Worm (Caenorhabditis elegans) whole organism, L3 larva: ENCODE measurements around the gene srz-103.

Experiments used
- ZK546.5 ChIP-seq: sonication (generic microtip); optimal IDR thresholded peaks from 2 replicates; lab custom pipeline; 2017; ENCODE audit warnings: missing biosample characterization, missing genetic modification characterization
- aly-2 ChIP-seq: fragments of 150-350 bp; optimal IDR thresholded peaks from 2 replicates; lab custom pipeline; 2014; ENCODE audit warnings: missing biosample characterization, missing genetic modification characterization
- ama-1 ChIP-seq: fragments of 150-350 bp; optimal IDR thresholded peaks from 2 replicates; lab custom pipeline; 2018
- ceh-16 ChIP-seq: sonication (generic microtip); optimal IDR thresholded peaks from 2 replicates; lab custom pipeline; 2017; ENCODE audit warnings: missing biosample characterization, missing genetic modification characterization
- ceh-28 ChIP-seq: fragments of 150-350 bp; optimal IDR thresholded peaks from 2 replicates; lab custom pipeline; 2014; ENCODE audit warnings: missing biosample characterization, missing genetic modification reagents, missing genetic modification characterization
- ceh-82 ChIP-seq: fragments of 150-350 bp; optimal IDR thresholded peaks from 2 replicates; lab custom pipeline; 2014; ENCODE audit warnings: missing biosample characterization, missing genetic modification characterization
- ceh-9 ChIP-seq: sonication (generic microtip); optimal IDR thresholded peaks from 2 replicates; lab custom pipeline; 2018; ENCODE audit warnings: missing biosample characterization, missing genetic modification characterization
- daf-12 ChIP-seq: fragments of 150-350 bp; optimal IDR thresholded peaks from 2 replicates; lab custom pipeline; 2014; ENCODE audit warnings: missing biosample characterization, missing genetic modification reagents, missing genetic modification characterization
- egl-27 ChIP-seq: sonication (generic microtip); optimal IDR thresholded peaks from 4 replicates; lab custom pipeline; 2017; ENCODE audit warnings: missing biosample characterization, missing genetic modification reagents, missing genetic modification characterization
- egl-5 ChIP-seq: fragments of 150-350 bp; optimal IDR thresholded peaks from 2 replicates; lab custom pipeline; 2017; ENCODE audit warnings: missing biosample characterization, missing genetic modification reagents, missing genetic modification characterization, inconsistent platforms
- elt-2 ChIP-seq: sonication (generic microtip); optimal IDR thresholded peaks from 2 replicates; lab custom pipeline; 2016; ENCODE audit warnings: missing genetic modification reagents, mild to moderate bottlenecking, missing genetic modification characterization, missing compliant biosample characterization
- elt-3 ChIP-seq, 3 experiments: fragments of 150-350 bp in 1 of 3; sonication (generic microtip) in 2 of 3; optimal IDR thresholded peaks; 2 replicates in 2 of 3; 4 replicates in 1 of 3; lab custom pipeline; 2014 to 2017; ENCODE audit warnings: missing biosample characterization in 3 of 3, missing genetic modification characterization in 3 of 3
- eor-1 ChIP-seq, 2 experiments: fragments of 150-350 bp; optimal IDR thresholded peaks; 2 replicates each; lab custom pipeline; 2014 to 2018; ENCODE audit warnings: missing biosample characterization in 2 of 2, missing genetic modification characterization in 2 of 2
- fkh-10 ChIP-seq: sonication (generic microtip); optimal IDR thresholded peaks from 2 replicates; lab custom pipeline; 2017; ENCODE audit warnings: missing biosample characterization, missing genetic modification reagents, missing genetic modification characterization
- fkh-2 ChIP-seq: fragments of 150-350 bp; optimal IDR thresholded peaks from 2 replicates; lab custom pipeline; 2014; ENCODE audit warnings: missing biosample characterization, missing genetic modification reagents, missing genetic modification characterization
- fos-1 ChIP-seq: fragments of 150-350 bp; optimal IDR thresholded peaks from 2 replicates; lab custom pipeline; 2014; ENCODE audit warnings: missing biosample characterization, missing genetic modification characterization
- hmg-11 ChIP-seq: sonication (generic microtip); optimal IDR thresholded peaks from 2 replicates; lab custom pipeline; 2016; ENCODE audit warnings: missing genetic modification characterization, missing compliant biosample characterization
- jun-1 ChIP-seq: fragments of 150-350 bp; optimal IDR thresholded peaks from 2 replicates; lab custom pipeline; 2014; ENCODE audit warnings: missing biosample characterization, missing genetic modification reagents, missing genetic modification characterization
- lsy-12 ChIP-seq: sonication (generic microtip); optimal IDR thresholded peaks from 2 replicates; lab custom pipeline; 2016; ENCODE audit warnings: mild to moderate bottlenecking, missing genetic modification characterization, missing compliant biosample characterization
- mml-1 ChIP-seq: fragments of 150-350 bp; sonication (generic microtip); optimal IDR thresholded peaks from 3 replicates; lab custom pipeline; 2014; ENCODE audit warnings: missing biosample characterization, missing genetic modification characterization
- nfya-1 ChIP-seq: sonication (generic microtip); optimal IDR thresholded peaks from 2 replicates; lab custom pipeline; 2017; ENCODE audit warnings: missing genetic modification characterization, mild to moderate bottlenecking, missing compliant biosample characterization, antibody characterized with exemption, moderate library complexity; ENCODE audit not compliant: insufficient read depth
- nhr-12 ChIP-seq: fragments of 150-350 bp; optimal IDR thresholded peaks from 2 replicates; lab custom pipeline; 2014; ENCODE audit warnings: missing biosample characterization, missing genetic modification characterization
- nhr-23 ChIP-seq: fragments of 150-350 bp; optimal IDR thresholded peaks from 2 replicates; lab custom pipeline; 2014; ENCODE audit warnings: missing biosample characterization, missing genetic modification reagents, missing genetic modification characterization
- nhr-25 ChIP-seq: sonication (generic microtip); optimal IDR thresholded peaks from 2 replicates; lab custom pipeline; 2017; ENCODE audit warnings: missing biosample characterization, missing genetic modification characterization
- nhr-28 ChIP-seq: fragments of 150-350 bp; optimal IDR thresholded peaks from 2 replicates; lab custom pipeline; 2014; ENCODE audit warnings: missing biosample characterization, missing genetic modification characterization
- nhr-43 ChIP-seq: sonication (generic microtip); optimal IDR thresholded peaks from 2 replicates; lab custom pipeline; 2016; ENCODE audit warnings: mild to moderate bottlenecking, missing genetic modification characterization, missing compliant biosample characterization; ENCODE audit not compliant: poor library complexity, severe bottlenecking
- nhr-67 ChIP-seq: fragments of 150-350 bp; optimal IDR thresholded peaks from 2 replicates; lab custom pipeline; 2014; ENCODE audit warnings: missing biosample characterization, missing genetic modification characterization
- nhr-76 ChIP-seq: fragments of 150-350 bp; sonication (generic microtip); optimal IDR thresholded peaks from 5 replicates; lab custom pipeline; 2014; ENCODE audit warnings: missing biosample characterization, missing genetic modification characterization
- nhr-77 ChIP-seq: fragments of 150-350 bp; optimal IDR thresholded peaks from 2 replicates; lab custom pipeline; 2014; ENCODE audit warnings: missing biosample characterization, missing genetic modification characterization
- pha-4 ChIP-seq: fragments of 150-350 bp; optimal IDR thresholded peaks from 2 replicates; lab custom pipeline; 2014; ENCODE audit warnings: missing biosample characterization, missing genetic modification reagents, missing genetic modification characterization
- pqm-1 ChIP-seq: fragments of 150-350 bp; optimal IDR thresholded peaks from 2 replicates; lab custom pipeline; 2017; ENCODE audit warnings: missing biosample characterization, missing genetic modification characterization, inconsistent platforms
- sea-2 ChIP-seq: fragments of 150-350 bp; sonication (generic microtip); optimal IDR thresholded peaks from 4 replicates; lab custom pipeline; 2014; ENCODE audit warnings: missing biosample characterization, missing genetic modification reagents, missing genetic modification characterization
- skn-1 ChIP-seq: fragments of 150-350 bp; optimal IDR thresholded peaks from 2 replicates; lab custom pipeline; 2014; ENCODE audit warnings: missing biosample characterization, missing genetic modification characterization
- snpc-4 ChIP-seq: fragments of 150-350 bp; optimal IDR thresholded peaks from 2 replicates; lab custom pipeline; 2014; ENCODE audit warnings: missing biosample characterization, missing genetic modification characterization
- tbx-2 ChIP-seq: sonication (generic microtip); optimal IDR thresholded peaks from 2 replicates; lab custom pipeline; 2016; ENCODE audit warnings: mild to moderate bottlenecking, missing genetic modification characterization, missing compliant biosample characterization
- unc-39 ChIP-seq: sonication (generic microtip); optimal IDR thresholded peaks from 4 replicates; lab custom pipeline; 2017; ENCODE audit warnings: missing biosample characterization, missing genetic modification characterization
- unc-62 ChIP-seq: fragments of 150-350 bp; sonication (generic microtip); optimal IDR thresholded peaks from 4 replicates; lab custom pipeline; 2014; ENCODE audit warnings: missing biosample characterization, missing genetic modification reagents, missing genetic modification characterization
- zag-1 ChIP-seq: fragments of 150-350 bp; optimal IDR thresholded peaks from 2 replicates; lab custom pipeline; 2014; ENCODE audit warnings: missing biosample characterization, missing genetic modification characterization
- ztf-11 ChIP-seq: fragments of 150-350 bp; optimal IDR thresholded peaks from 2 replicates; lab custom pipeline; 2014; ENCODE audit warnings: missing biosample characterization, missing genetic modification characterization
- ztf-4 ChIP-seq: fragments of 150-350 bp; optimal IDR thresholded peaks from 2 replicates; lab custom pipeline; 2014; ENCODE audit warnings: missing biosample characterization, missing genetic modification characterization

Gene srz-103

ce11 chrV:16645201-16645940, 33.8 kb downstream of the srz-103 start, which contains the start of gene W06G6.17:
Gene W06G6.17 (minus strand): TSS chrV:16645251.
- TF ChIP-seq elt-2 (tag; lab: Kevin White, UChicago) (peak; percentile 11), nhr-67 (no peak), nhr-43 (no peak)

- TF ChIP-seq skn-1 (tag; lab: Kevin White, UChicago), result no peak
These were observed 35.6 kb downstream of the srz-103 start, which contains the start of gene srw-77 for ce11 chrV:16643558-16643957. Gene srw-77 (minus strand): TSS chrV:16643658.

- peak; percentile 32 for TF ChIP-seq elt-2 (tag; lab: Kevin White, UChicago)
- TF ChIP-seq snpc-4 (tag; lab: Kevin White, UChicago), result no peak
- no peak for TF ChIP-seq lsy-12 (tag; lab: Kevin White, UChicago)
These were observed 38.8 kb downstream of the srz-103 start for ce11 chrV:16640366-16640765.

ce11 chrV:16638204-16638603, 40.9 kb downstream of the srz-103 start, which contains the start of gene srw-76:
Gene srw-76 (minus strand): TSS chrV:16638304.
- no peak for TF ChIP-seq eor-1 (tag; optimal IDR thresholded peaks at IDR 0.05; lab: Kevin White, UChicago)
- no peak for TF ChIP-seq ceh-28 (tag; lab: Kevin White, UChicago)
- TF ChIP-seq ceh-9 (tag; lab: Kevin White, UChicago), result no peak
- no peak for TF ChIP-seq sea-2
- TF ChIP-seq nhr-28, result no peak
- no peak for TF ChIP-seq ZK546.5 (tag; lab: Kevin White, UChicago)
- TF ChIP-seq skn-1 (tag; lab: Kevin White, UChicago), result no peak
- TF ChIP-seq nhr-77 (tag; lab: Kevin White, UChicago), result no peak
- no peak for TF ChIP-seq egl-5

ce11 chrV:16635911-16636310, 43.2 kb downstream of the srz-103 start, which contains the start of gene mltn-11:
Gene mltn-11 (plus strand): TSS chrV:16636186.
- no peak for TF ChIP-seq ztf-4 (tag; lab: Kevin White, UChicago)
- peak; percentile 28 for TF ChIP-seq elt-2 (tag; lab: Kevin White, UChicago)
- TF ChIP-seq, all 47 proteins: peak for 1

- TF ChIP-seq jun-1 (tag; lab: Kevin White, UChicago) (no peak), nhr-25 (tag; lab: Kevin White, UChicago) (no peak), ama-1 (no peak), unc-62 (GFP tag; lab: Kevin White, UChicago) (no peak), pha-4 (tag; lab: Kevin White, UChicago) (no peak), pqm-1 (tag; lab: Kevin White, UChicago) (no peak), hmg-11 (no peak), tbx-2 (tag; lab: Kevin White, UChicago) (no peak), nhr-23 (no peak), ceh-82 (tag; lab: Kevin White, UChicago) (no peak), egl-27 (tag; lab: Kevin White, UChicago) (no peak), ceh-16 (tag; lab: Kevin White, UChicago) (no peak), ztf-4 (tag; lab: Kevin White, UChicago) (no peak), ztf-11 (tag; lab: Kevin White, UChicago) (no peak), unc-39 (tag; lab: Kevin White, UChicago) (no peak), fos-1 (tag; lab: Kevin White, UChicago) (no peak), ZK546.5 (tag; lab: Kevin White, UChicago) (no peak), ceh-9 (tag; lab: Kevin White, UChicago) (no peak)
These were observed 49.5 kb downstream of the srz-103 start, which contains the start of gene srd-21 for ce11 chrV:16629600-16629999. Gene srd-21 (plus strand): TSS chrV:16629900.

ce11 chrV:16628991-16629390, 50.1 kb downstream of the srz-103 start, which contains the start of gene W06G6.2:
Gene W06G6.2 (plus strand): TSS chrV:16629291.
- no peak for TF ChIP-seq ztf-11 (tag; lab: Kevin White, UChicago)
- TF ChIP-seq elt-3 (tag; optimal IDR thresholded peaks at IDR 0.05; lab: Kevin White, UChicago), result no peak
- TF ChIP-seq tbx-2 (tag; lab: Kevin White, UChicago), result no peak
- TF ChIP-seq egl-5, result no peak
- TF ChIP-seq mml-1 (tag; lab: Kevin White, UChicago), result no peak
- TF ChIP-seq ceh-16 (tag; lab: Kevin White, UChicago), result no peak
- TF ChIP-seq pha-4 (tag; lab: Kevin White, UChicago), result no peak
- TF ChIP-seq daf-12, result no peak
- TF ChIP-seq zag-1, result no peak
- no peak for TF ChIP-seq nhr-67
- no peak for TF ChIP-seq nhr-12 (tag; lab: Kevin White, UChicago)
- no peak for TF ChIP-seq nhr-25 (tag; lab: Kevin White, UChicago)
- TF ChIP-seq nhr-76 (tag; lab: Kevin White, UChicago), result no peak
- TF ChIP-seq fkh-10 (GFP tag; lab: Kevin White, UChicago), result no peak
- no peak for TF ChIP-seq nfya-1 (tag; lab: Kevin White, UChicago)
- no peak for TF ChIP-seq nhr-77 (tag; lab: Kevin White, UChicago)
- no peak for TF ChIP-seq fkh-2
- no peak for TF ChIP-seq aly-2 (tag; lab: Kevin White, UChicago)
